Fruit fly (Drosophila melanogaster): Measurements from ENCODE around the gene Ssdp.

Gene Ssdp

DNA sequence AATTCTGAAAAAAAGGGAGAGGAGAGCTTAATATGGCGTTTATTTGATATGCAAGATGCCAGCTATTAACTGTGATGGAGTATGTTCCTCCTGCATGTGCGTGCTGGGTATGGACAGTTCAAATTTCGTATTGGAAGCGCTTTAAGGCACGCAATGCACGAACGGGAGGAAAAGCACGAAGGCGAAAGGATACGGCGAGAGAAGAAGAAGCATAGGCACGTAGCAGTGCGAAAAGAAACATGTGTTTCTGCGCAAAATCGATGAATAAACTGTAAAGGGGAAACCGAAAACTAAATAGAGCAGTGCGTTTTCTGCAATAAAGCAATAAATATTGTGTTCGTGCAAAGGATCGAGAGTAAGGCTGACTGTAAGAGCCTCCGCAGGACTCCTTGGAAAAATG is 16.5 kb upstream of the Ssdp start, which contains the start of gene CG14314 (continued):
- TF ChIP-seq zen2 (GFP tag; IDR thresholded peaks at IDR 0.05; ENCODE audit: partially characterized antibody) (no peak), CG7963 (GFP tag; IDR thresholded peaks at IDR 0.05; ENCODE audit: partially characterized antibody) (no peak), CG11456 (GFP tag; IDR thresholded peaks at IDR 0.05) (no peak), Atf3 (GFP tag; optimal IDR thresholded peaks at IDR 0.05) (no peak), BEAF-32 (GFP tag; optimal IDR thresholded peaks at IDR 0.05) (peak; percentile 30), MBD-R2 (GFP tag; IDR thresholded peaks at IDR 0.05) (0 out of 2 replicates have a peak, but pooled peaks have one; percentile 36), fru (optimal IDR thresholded peaks at IDR 0.05) (no peak), CG17385 (GFP tag; optimal IDR thresholded peaks at IDR 0.05) (peak; percentile 53), z (GFP tag; IDR thresholded peaks at IDR 0.05) (no peak), CG7839 (tag; optimal IDR thresholded peaks at IDR 0.05) (no peak), Optix (GFP tag; IDR thresholded peaks at IDR 0.05) (no peak), shn (GFP tag; optimal IDR thresholded peaks at IDR 0.05) (no peak), CG17568 (GFP tag; optimal IDR thresholded peaks at IDR 0.05) (no peak), nerfin-2 (GFP tag; IDR thresholded peaks at IDR 0.05; ENCODE audit: partially characterized antibody) (0 out of 2 replicates have a peak, but pooled peaks have one; percentile 34), Bteb2 (GFP tag; optimal IDR thresholded peaks at IDR 0.05) (no peak), CG31365 (tag; optimal IDR thresholded peaks at IDR 0.05) (no peak), Gsc (GFP tag; IDR thresholded peaks at IDR 0.05) (no peak), Fer1 (GFP tag; optimal IDR thresholded peaks at IDR 0.05) (no peak), ewg (GFP tag; optimal IDR thresholded peaks at IDR 0.05) (peak; percentile 92)

DNA sequence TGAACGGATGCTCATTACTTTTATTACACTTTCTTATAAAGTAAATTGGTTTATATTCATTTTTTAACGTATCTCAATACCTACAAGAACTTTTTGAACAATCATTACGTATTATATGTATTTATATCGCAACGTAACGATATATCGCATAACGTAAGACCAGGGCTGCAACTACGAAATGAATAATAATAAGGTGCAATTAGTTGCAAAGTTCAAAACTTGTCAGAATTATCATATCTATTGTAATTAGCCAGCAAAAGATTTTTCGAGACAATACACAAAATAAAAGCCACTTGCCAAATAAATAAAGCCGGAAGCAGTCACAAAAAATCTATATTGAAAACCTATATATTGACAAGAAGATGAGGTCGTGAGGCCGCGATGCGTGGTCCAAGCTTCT is 15.9 kb upstream of the Ssdp start:
- TF ChIP-seq ttk (GFP tag; IDR thresholded peaks at IDR 0.05) (no peak), CG14667 (GFP tag; IDR thresholded peaks at IDR 0.05) (no peak), Hmr (GFP tag; optimal IDR thresholded peaks at IDR 0.05) (peak; percentile 43), CG17568 (GFP tag; optimal IDR thresholded peaks at IDR 0.05) (no peak), CG16815 (GFP tag; optimal IDR thresholded peaks at IDR 0.05) (no peak), CG10959 (GFP tag; IDR thresholded peaks at IDR 0.05) (no peak), sna (GFP tag; IDR thresholded peaks at IDR 0.05; ENCODE audit: partially characterized antibody) (peak; percentile 86), CG5180 (GFP tag; optimal IDR thresholded peaks at IDR 0.05) (no peak), CG11093 (GFP tag; IDR thresholded peaks at IDR 0.05) (no peak), CG32532 (GFP tag; IDR thresholded peaks at IDR 0.05) (no peak), vvl (GFP tag; IDR thresholded peaks at IDR 0.05) (no peak; the same call in 1 of the 2 replicates), Rfx (GFP tag; IDR thresholded peaks at IDR 0.05) (peak; percentile 54), CG12219 (GFP tag; optimal IDR thresholded peaks at IDR 0.05) (no peak), Lpt (GFP tag; optimal IDR thresholded peaks at IDR 0.05) (no peak), inv (GFP tag; IDR thresholded peaks at IDR 0.05; ENCODE audit: partially characterized antibody) (no peak; the same call in 1 of the 2 replicates), CG3065 (GFP tag; optimal IDR thresholded peaks at IDR 0.05) (no peak), zf30C (GFP tag; optimal IDR thresholded peaks at IDR 0.05) (no peak), Xbp1 (GFP tag; optimal IDR thresholded peaks at IDR 0.05) (peak; percentile 57), slou (GFP tag; optimal IDR thresholded peaks at IDR 0.05) (no peak), sd (tag; optimal IDR thresholded peaks at IDR 0.05) (no peak), CG4424 (GFP tag; optimal IDR thresholded peaks at IDR 0.05) (peak; percentile 37), chinmo (GFP tag; IDR thresholded peaks at IDR 0.05; ENCODE audit: partially characterized antibody) (peak; percentile 58; the same call in 1 of the 4 replicates), CG3281 (GFP tag; optimal IDR thresholded peaks at IDR 0.05) (no peak), CG7745 (tag; optimal IDR thresholded peaks at IDR 0.05) (no peak), CG34224 (GFP tag; IDR thresholded peaks at IDR 0.05; ENCODE audit: partially characterized antibody) (peak; percentile 78), crol (GFP tag; IDR thresholded peaks at IDR 0.05) (no peak), CG2202 (tag; optimal IDR thresholded peaks at IDR 0.05) (no peak), CG2875 (GFP tag; optimal IDR thresholded peaks at IDR 0.05) (no peak), CG1602 (GFP tag; optimal IDR thresholded peaks at IDR 0.05) (no peak), row (GFP tag; IDR thresholded peaks at IDR 0.05) (peak; percentile 66), NC2α (GFP tag; optimal IDR thresholded peaks at IDR 0.05) (no peak), esg (GFP tag; conservative IDR thresholded peaks at IDR 0.05) (no peak; the same call in 1 of the 2 replicates), CG11560 (tag; IDR thresholded peaks at IDR 0.05) (no peak)

Data from whole organism, embryonic.